Worm (Caenorhabditis elegans) whole organism, late embryonic: ENCODE results near the gene F29C4.4.

Experiments
- C08G9.2 ChIP-seq: sonication (generic microtip); optimal IDR thresholded peaks from 2 replicates; lab custom pipeline; 2016; ENCODE audit warnings: mild to moderate bottlenecking, missing genetic modification characterization, moderate library complexity, missing compliant biosample characterization
- C38D4.7 ChIP-seq: fragments of 200-800 bp; sonication (Bioruptor generic); optimal IDR thresholded peaks from 2 replicates; lab custom pipeline; 2018; ENCODE audit warnings: mild to moderate bottlenecking, missing genetic modification characterization, moderate library complexity, missing compliant biosample characterization
- T23F11.4 ChIP-seq: fragments of 200-800 bp; sonication (Bioruptor generic); optimal IDR thresholded peaks from 2 replicates; lab custom pipeline; 2018; ENCODE audit warnings: mild to moderate bottlenecking, missing genetic modification characterization, missing compliant biosample characterization
- ahr-1 ChIP-seq: sonication (generic microtip); optimal IDR thresholded peaks from 2 replicates; lab custom pipeline; 2016; ENCODE audit warnings: missing genetic modification characterization, missing compliant biosample characterization
- ceh-18 ChIP-seq: sonication (generic microtip); optimal IDR thresholded peaks from 2 replicates; lab custom pipeline; 2016; ENCODE audit warnings: missing genetic modification characterization, missing compliant biosample characterization
- ceh-19 ChIP-seq: fragments of 200-800 bp; sonication (Bioruptor generic); optimal IDR thresholded peaks from 2 replicates; lab custom pipeline; 2018; ENCODE audit warnings: mild to moderate bottlenecking, missing genetic modification characterization, missing compliant biosample characterization
- ceh-24 ChIP-seq: sonication (generic microtip); optimal IDR thresholded peaks from 2 replicates; lab custom pipeline; 2016; ENCODE audit warnings: mild to moderate bottlenecking, missing genetic modification characterization, missing compliant biosample characterization
- ceh-31 ChIP-seq: sonication (generic microtip); optimal IDR thresholded peaks from 2 replicates; lab custom pipeline; 2016; ENCODE audit warnings: missing genetic modification characterization, missing compliant biosample characterization
- ceh-34 ChIP-seq: sonication (generic microtip); optimal IDR thresholded peaks from 2 replicates; lab custom pipeline; 2016; ENCODE audit warnings: mild to moderate bottlenecking, missing genetic modification characterization, missing compliant biosample characterization
- ceh-9 ChIP-seq: sonication (generic microtip); optimal IDR thresholded peaks from 2 replicates; lab custom pipeline; 2016; ENCODE audit warnings: mild to moderate bottlenecking, missing genetic modification characterization, inconsistent platforms, missing compliant biosample characterization
- che-1 ChIP-seq: sonication (generic microtip); optimal IDR thresholded peaks from 2 replicates; lab custom pipeline; 2016; ENCODE audit warnings: mild to moderate bottlenecking, missing genetic modification characterization, missing compliant biosample characterization
- dve-1 ChIP-seq: sonication (generic microtip); optimal IDR thresholded peaks from 2 replicates; lab custom pipeline; 2017; ENCODE audit warnings: antibody characterized with exemption, mild to moderate bottlenecking, missing genetic modification characterization, missing compliant biosample characterization
- fax-1 ChIP-seq: sonication (generic microtip); optimal IDR thresholded peaks from 2 replicates; lab custom pipeline; 2016; ENCODE audit warnings: missing genotype, missing genetic modification characterization, missing compliant biosample characterization
- fkh-10 ChIP-seq: fragments of 150-350 bp; optimal IDR thresholded peaks from 2 replicates; lab custom pipeline; 2014; ENCODE audit warnings: missing biosample characterization, missing genetic modification reagents, missing genetic modification characterization
- fkh-6 ChIP-seq: sonication (generic microtip); optimal IDR thresholded peaks from 2 replicates; lab custom pipeline; 2016; ENCODE audit warnings: missing genetic modification characterization, missing compliant biosample characterization
- hlh-30 ChIP-seq: sonication (generic microtip); optimal IDR thresholded peaks from 2 replicates; lab custom pipeline; 2017; ENCODE audit warnings: antibody characterized with exemption, missing genetic modification characterization, missing compliant biosample characterization; ENCODE audit not compliant: insufficient read depth
- hlh-8 ChIP-seq: sonication (generic microtip); optimal IDR thresholded peaks from 2 replicates; lab custom pipeline; 2016; ENCODE audit warnings: missing genotype, missing genetic modification characterization, missing compliant biosample characterization
- lim-6 ChIP-seq: sonication (generic microtip); optimal IDR thresholded peaks from 2 replicates; lab custom pipeline; 2016; ENCODE audit warnings: missing genetic modification characterization, missing compliant biosample characterization
- lin-11 ChIP-seq: fragments of 200-800 bp; sonication (Bioruptor generic); optimal IDR thresholded peaks from 2 replicates; lab custom pipeline; 2018; ENCODE audit warnings: mild to moderate bottlenecking, missing genetic modification characterization, missing compliant biosample characterization
- madf-2 ChIP-seq: sonication (generic microtip); optimal IDR thresholded peaks from 2 replicates; lab custom pipeline; 2017; ENCODE audit warnings: missing genetic modification characterization, missing compliant biosample characterization
- nfya-1 ChIP-seq: sonication (generic microtip); optimal IDR thresholded peaks from 2 replicates; lab custom pipeline; 2017; ENCODE audit warnings: missing genetic modification characterization, mild to moderate bottlenecking, missing compliant biosample characterization, antibody characterized with exemption, moderate library complexity
- npax-4 ChIP-seq: sonication (generic microtip); optimal IDR thresholded peaks from 2 replicates; lab custom pipeline; 2016; ENCODE audit warnings: missing genetic modification characterization, missing compliant biosample characterization
- odd-2 ChIP-seq: sonication (generic microtip); optimal IDR thresholded peaks from 2 replicates; lab custom pipeline; 2017; ENCODE audit warnings: antibody characterized with exemption, mild to moderate bottlenecking, missing genetic modification characterization, missing compliant biosample characterization
- pag-3 ChIP-seq: sonication (generic microtip); optimal IDR thresholded peaks from 2 replicates; lab custom pipeline; 2016; ENCODE audit warnings: missing compliant biosample characterization, missing genetic modification characterization, borderline replicate concordance
- pat-9 ChIP-seq: fragments of 200-800 bp; sonication (Bioruptor generic); optimal IDR thresholded peaks from 2 replicates; lab custom pipeline; 2018; ENCODE audit warnings: mild to moderate bottlenecking, missing genetic modification characterization, moderate library complexity, missing compliant biosample characterization
- pqm-1 ChIP-seq: sonication (generic microtip); optimal IDR thresholded peaks from 2 replicates; lab custom pipeline; 2016; ENCODE audit warnings: missing genetic modification characterization, missing compliant biosample characterization
- sox-4 ChIP-seq: sonication (generic microtip); optimal IDR thresholded peaks from 2 replicates; lab custom pipeline; 2017; ENCODE audit warnings: mild to moderate bottlenecking, missing genetic modification characterization, inconsistent platforms, missing compliant biosample characterization
- tbx-7 ChIP-seq: sonication (generic microtip); optimal IDR thresholded peaks from 2 replicates; lab custom pipeline; 2016; ENCODE audit warnings: missing genotype, missing genetic modification characterization, missing compliant biosample characterization
- ttx-3 ChIP-seq: sonication (generic microtip); optimal IDR thresholded peaks from 2 replicates; lab custom pipeline; 2016; ENCODE audit warnings: missing genetic modification reagents, missing genetic modification characterization, missing compliant biosample characterization
- unc-42 ChIP-seq: sonication (generic microtip); optimal IDR thresholded peaks from 2 replicates; lab custom pipeline; 2016; ENCODE audit warnings: missing genotype, missing genetic modification characterization, missing compliant biosample characterization
- unc-55 ChIP-seq: sonication (generic microtip); optimal IDR thresholded peaks from 2 replicates; lab custom pipeline; 2017; ENCODE audit warnings: missing biosample characterization, missing genetic modification reagents, missing genetic modification characterization
- unc-86 ChIP-seq: sonication (generic microtip); optimal IDR thresholded peaks from 2 replicates; lab custom pipeline; 2016; ENCODE audit warnings: missing genetic modification characterization, missing compliant biosample characterization
- ztf-16 ChIP-seq: sonication (generic microtip); optimal IDR thresholded peaks from 2 replicates; lab custom pipeline; 2017; ENCODE audit warnings: missing genetic modification characterization, missing compliant biosample characterization

The F29C4.4 gene

ce11 chrIV:78206-78605 lies 33.3 kb upstream of the F29C4.4 start:
- no peak for TF ChIP-seq hlh-8 (tag; lab: Kevin White, UChicago)
- no peak for TF ChIP-seq lim-6 (tag; lab: Kevin White, UChicago)
- no peak for TF ChIP-seq hlh-30
- TF ChIP-seq npax-4: no peak
- TF ChIP-seq madf-2 (tag; lab: Kevin White, UChicago): no peak
- no peak for TF ChIP-seq unc-86 (tag; lab: Kevin White, UChicago)
- TF ChIP-seq lin-11 (tag; lab: Kevin White, UChicago): no peak
- no peak for TF ChIP-seq ceh-24 (tag; lab: Kevin White, UChicago)

ce11 chrIV:79205-79604 lies 32.3 kb upstream of the F29C4.4 start, which contains the start of gene T05C7.9:
Gene T05C7.9 (plus strand): TSS chrIV:79276.
- TF ChIP-seq ceh-18 (tag; lab: Kevin White, UChicago) (peak; percentile 37), tbx-7 (tag; lab: Kevin White, UChicago) (no peak), unc-42 (tag; lab: Kevin White, UChicago) (peak; percentile 80)
- TF ChIP-seq, all 69 proteins: peak for 2

- TF ChIP-seq ceh-9 (tag; lab: Kevin White, UChicago) (no peak), npax-4 (no peak), C08G9.2 (tag; lab: Kevin White, UChicago) (no peak), unc-42 (tag; lab: Kevin White, UChicago) (no peak), odd-2 (tag; lab: Kevin White, UChicago) (no peak), ceh-34 (tag; lab: Kevin White, UChicago) (no peak), che-1 (tag; lab: Kevin White, UChicago) (no peak), ttx-3 (tag; lab: Kevin White, UChicago) (no peak), fkh-6 (tag; lab: Kevin White, UChicago) (no peak), pqm-1 (tag; lab: Kevin White, UChicago) (no peak), ceh-18 (tag; lab: Kevin White, UChicago) (no peak)
Observed at ce11 chrIV:80943-81342, 30.5 kb upstream of the F29C4.4 start.

- TF ChIP-seq lim-6 (tag; lab: Kevin White, UChicago) (no peak), hlh-8 (tag; lab: Kevin White, UChicago) (no peak), pat-9 (no peak), ceh-34 (tag; lab: Kevin White, UChicago) (no peak), ceh-19 (GFP tag; lab: Kevin White, UChicago) (no peak), ceh-31 (tag; lab: Kevin White, UChicago) (no peak), hlh-30 (no peak), pag-3 (tag; lab: Kevin White, UChicago) (no peak), tbx-7 (tag; lab: Kevin White, UChicago) (no peak), sox-4 (tag; lab: Kevin White, UChicago) (no peak), ceh-18 (tag; lab: Kevin White, UChicago) (no peak), C08G9.2 (tag; lab: Kevin White, UChicago) (no peak), nfya-1 (tag; lab: Kevin White, UChicago) (no peak), ztf-16 (tag; lab: Kevin White, UChicago) (no peak)
Observed at ce11 chrIV:81428-81827, 30.0 kb upstream of the F29C4.4 start.

- no peak for TF ChIP-seq ceh-18 (tag; lab: Kevin White, UChicago)
- TF ChIP-seq dve-1 (tag; lab: Kevin White, UChicago): no peak
- TF ChIP-seq lin-11 (tag; lab: Kevin White, UChicago): no peak
- no peak for TF ChIP-seq ceh-31 (tag; lab: Kevin White, UChicago)
- TF ChIP-seq unc-55 (GFP tag; lab: Kevin White, UChicago): no peak
- TF ChIP-seq fax-1: no peak
- TF ChIP-seq ahr-1 (tag; lab: Kevin White, UChicago): no peak
- no peak for TF ChIP-seq fkh-10 (GFP tag; lab: Kevin White, UChicago)
- TF ChIP-seq C38D4.7: no peak
- TF ChIP-seq T23F11.4: no peak
- no peak for TF ChIP-seq hlh-8 (tag; lab: Kevin White, UChicago)
Observed at ce11 chrIV:82309-82708, 29.2 kb upstream of the F29C4.4 start.
